Worm (Caenorhabditis elegans) whole organism, young adult: ENCODE measurements around the gene gly-5.

Experiments used
- B0261.1 ChIP-seq: sonication (generic microtip); optimal IDR thresholded peaks from 2 replicates; lab custom pipeline; 2016; ENCODE audit warnings: mild to moderate bottlenecking, missing genetic modification characterization, moderate library complexity, missing compliant biosample characterization
- D2030.7 ChIP-seq: fragments of 200-800 bp; sonication (Bioruptor generic); IDR thresholded peaks from 2 replicates; pipeline ENCODE4 v1.3.6; 2022; ENCODE audit warnings: missing genetic modification reagents, missing genetic modification characterization, missing compliant biosample characterization
- F22D6.2 ChIP-seq: sonication (generic microtip); optimal IDR thresholded peaks from 2 replicates; lab custom pipeline; 2016; ENCODE audit warnings: mild to moderate bottlenecking, missing genetic modification characterization, missing compliant biosample characterization
- F23B12.7 ChIP-seq: sonication (generic microtip); optimal IDR thresholded peaks from 2 replicates; lab custom pipeline; 2017; ENCODE audit warnings: missing genetic modification characterization, mild to moderate bottlenecking, missing compliant biosample characterization, antibody characterized with exemption, moderate library complexity; ENCODE audit not compliant: insufficient read depth
- F57A8.1 ChIP-seq: fragments of 200-800 bp; sonication (Bioruptor generic); optimal IDR thresholded peaks from 2 replicates; lab custom pipeline; 2018; ENCODE audit warnings: mild to moderate bottlenecking, missing genetic modification characterization, moderate library complexity, missing compliant biosample characterization
- K12H6.12 ChIP-seq: fragments of 200-800 bp; sonication (Bioruptor generic); optimal IDR thresholded peaks from 2 replicates; lab custom pipeline; 2018; ENCODE audit warnings: mild to moderate bottlenecking, missing genetic modification characterization, missing compliant biosample characterization
- Y95B8A.8 ChIP-seq: fragments of 200-800 bp; sonication (Bioruptor generic); IDR thresholded peaks from 2 replicates; pipeline ENCODE4 v1.3.6; 2022; ENCODE audit warnings: missing genetic modification reagents, missing genetic modification characterization, missing compliant biosample characterization
- aptf-2 ChIP-seq: fragments of 200-800 bp; sonication (Bioruptor generic); conservative IDR thresholded peaks from 2 replicates; pipeline ENCODE4 v1.3.6; 2022; ENCODE audit warnings: missing genetic modification reagents, missing genetic modification characterization, missing compliant biosample characterization
- aptf-3 ChIP-seq: fragments of 200-800 bp; sonication (Bioruptor generic); IDR thresholded peaks from 2 replicates; pipeline ENCODE4 v1.3.6; 2022; ENCODE audit warnings: missing genetic modification characterization, missing compliant biosample characterization
- athp-1 ChIP-seq: sonication (generic microtip); optimal IDR thresholded peaks from 2 replicates; lab custom pipeline; 2017; ENCODE audit warnings: mild to moderate bottlenecking, missing genetic modification characterization, missing compliant biosample characterization
- attf-3 ChIP-seq: fragments of 200-800 bp; sonication (Bioruptor generic); conservative IDR thresholded peaks from 2 replicates; pipeline ENCODE4 v1.3.6; 2022; ENCODE audit warnings: missing genetic modification reagents, missing genetic modification characterization, missing compliant biosample characterization
- bed-2 ChIP-seq: fragments of 200-800 bp; sonication (Bioruptor generic); IDR thresholded peaks from 2 replicates; pipeline ENCODE4 v1.3.6; 2022; ENCODE audit warnings: missing genetic modification reagents, missing genetic modification characterization, missing compliant biosample characterization
- cebp-1 ChIP-seq, 2 experiments: fragments of 200-800 bp in 1 of 2; sonication (Bioruptor generic) in 1 of 2; sonication (generic microtip) in 1 of 2; IDR thresholded peaks in 1 of 2; optimal IDR thresholded peaks in 1 of 2; 2 replicates each; pipeline versions ENCODE4 v1.3.6 to Lab custom; 2017 to 2022; ENCODE audit warnings: missing compliant biosample characterization in 2 of 2, missing genetic modification characterization in 2 of 2, mild to moderate bottlenecking in 1 of 2, missing genetic modification reagents in 1 of 2, moderate library complexity in 1 of 2
- cebp-2 ChIP-seq: fragments of 200-800 bp; sonication (Bioruptor generic); IDR thresholded peaks from 2 replicates; pipeline ENCODE4 v1.3.6; 2022; ENCODE audit warnings: missing genetic modification characterization, missing compliant biosample characterization
- ceh-100 ChIP-seq: fragments of 200-800 bp; sonication (Bioruptor generic); IDR thresholded peaks from 2 replicates; pipeline ENCODE4 v1.3.6; 2022; ENCODE audit warnings: missing genetic modification reagents, missing genetic modification characterization, missing compliant biosample characterization
- ceh-91 ChIP-seq: fragments of 200-800 bp; sonication (Bioruptor generic); IDR thresholded peaks from 2 replicates; pipeline ENCODE4 v1.3.6; 2022; ENCODE audit warnings: missing genetic modification reagents, missing genetic modification characterization, missing compliant biosample characterization
- die-1 ChIP-seq: sonication (generic microtip); optimal IDR thresholded peaks from 2 replicates; lab custom pipeline; 2016; ENCODE audit warnings: missing genotype, mild to moderate bottlenecking, missing genetic modification characterization, missing compliant biosample characterization
- dpl-1 ChIP-seq: fragments of 150-350 bp; optimal IDR thresholded peaks from 2 replicates; lab custom pipeline; 2014; ENCODE audit warnings: missing biosample characterization, missing genetic modification reagents, missing genetic modification characterization
- egl-44 ChIP-seq: fragments of 200-800 bp; sonication (Bioruptor generic); IDR thresholded peaks from 2 replicates; pipeline ENCODE4 v1.3.6; 2022; ENCODE audit warnings: missing genetic modification reagents, missing genetic modification characterization, missing compliant biosample characterization
- egrh-3 ChIP-seq: fragments of 200-800 bp; sonication (Bioruptor generic); IDR thresholded peaks from 2 replicates; pipeline ENCODE4 v1.3.6; 2022; ENCODE audit warnings: missing genetic modification reagents, missing genetic modification characterization, missing compliant biosample characterization
- him-1 ChIP-seq: sonication (generic microtip); optimal IDR thresholded peaks from 2 replicates; lab custom pipeline; 2016; ENCODE audit warnings: missing genotype, missing genetic modification reagents, missing genetic modification characterization, missing compliant biosample characterization
- hlh-12 ChIP-seq: sonication (generic microtip); optimal IDR thresholded peaks from 2 replicates; lab custom pipeline; 2016; ENCODE audit warnings: missing genetic modification characterization, missing compliant biosample characterization
- hmg-1.2 ChIP-seq: fragments of 200-800 bp; sonication (Bioruptor generic); IDR thresholded peaks from 2 replicates; pipeline ENCODE4 v1.3.6; 2022; ENCODE audit warnings: missing genetic modification reagents, missing genetic modification characterization, missing compliant biosample characterization
- hrde-1 ChIP-seq: sonication (generic microtip); optimal IDR thresholded peaks from 2 replicates; lab custom pipeline; 2016; ENCODE audit warnings: missing genetic modification characterization, mild to moderate bottlenecking, missing compliant biosample characterization, moderate library complexity, missing genotype, missing genetic modification reagents, borderline replicate concordance
- hsf-1 ChIP-seq: fragments of 200-800 bp; sonication (Bioruptor generic); IDR thresholded peaks from 2 replicates; pipeline ENCODE4 v1.3.6; 2022; ENCODE audit warnings: missing genetic modification reagents, missing genetic modification characterization, missing compliant biosample characterization
- lin-35 ChIP-seq, 3 experiments: fragments of 150-350 bp in 2 of 3; sonication (generic microtip) in 1 of 3; optimal IDR thresholded peaks; 2 replicates each; lab custom pipeline; 2014 to 2018; ENCODE audit warnings: missing biosample characterization in 3 of 3, missing genetic modification characterization in 3 of 3, missing genetic modification reagents in 3 of 3
- madf-8 ChIP-seq: fragments of 200-800 bp; sonication (Bioruptor generic); conservative IDR thresholded peaks from 2 replicates; pipeline ENCODE4 v1.3.6; 2022; ENCODE audit warnings: missing genetic modification reagents, missing genetic modification characterization, missing compliant biosample characterization
- mel-28 ChIP-seq: sonication (generic microtip); optimal IDR thresholded peaks from 2 replicates; lab custom pipeline; 2016; ENCODE audit warnings: borderline replicate concordance, mild to moderate bottlenecking, missing genetic modification characterization, missing compliant biosample characterization
- nhr-179 ChIP-seq: sonication (generic microtip); optimal IDR thresholded peaks from 2 replicates; lab custom pipeline; 2016; ENCODE audit warnings: mild to moderate bottlenecking, missing genetic modification characterization, missing compliant biosample characterization
- nhr-80 ChIP-seq: sonication (generic microtip); optimal IDR thresholded peaks from 2 replicates; lab custom pipeline; 2016; ENCODE audit warnings: missing genetic modification characterization, missing compliant biosample characterization
- rec-8 ChIP-seq, 2 experiments: sonication (generic microtip); optimal IDR thresholded peaks; 2 replicates each; lab custom pipeline; 2016; ENCODE audit warnings: mild to moderate bottlenecking in 2 of 2, missing genetic modification characterization in 2 of 2, missing genetic modification reagents in 2 of 2, missing genotype in 2 of 2, missing biosample characterization in 1 of 2, missing compliant biosample characterization in 1 of 2, moderate library complexity in 1 of 2
- repo-1 ChIP-seq: sonication (generic microtip); optimal IDR thresholded peaks from 2 replicates; lab custom pipeline; 2017; ENCODE audit warnings: mild to moderate bottlenecking, missing genetic modification characterization, missing compliant biosample characterization
- sea-2 ChIP-seq: fragments of 200-800 bp; sonication (Bioruptor generic); IDR thresholded peaks from 2 replicates; pipeline ENCODE4 v1.3.6; 2022; ENCODE audit warnings: missing genetic modification characterization, missing compliant biosample characterization
- snpc-3.4 ChIP-seq: sonication (generic microtip); optimal IDR thresholded peaks from 2 replicates; lab custom pipeline; 2017; ENCODE audit warnings: missing genetic modification characterization, mild to moderate bottlenecking, missing compliant biosample characterization, antibody characterized with exemption, moderate library complexity, missing genotype, missing genetic modification reagents
- tlf-1 ChIP-seq: fragments of 200-800 bp; sonication (Bioruptor generic); optimal IDR thresholded peaks from 2 replicates; lab custom pipeline; 2018; ENCODE audit warnings: mild to moderate bottlenecking, missing genetic modification characterization, missing compliant biosample characterization
- unc-62 ChIP-seq: fragments of 150-350 bp; optimal IDR thresholded peaks from 2 replicates; lab custom pipeline; 2014; ENCODE audit warnings: missing biosample characterization, missing genetic modification reagents, missing genetic modification characterization
- zfh-2 ChIP-seq: fragments of 200-800 bp; sonication (Bioruptor generic); conservative IDR thresholded peaks from 2 replicates; pipeline ENCODE4 v1.3.6; 2022; ENCODE audit warnings: missing genetic modification reagents, missing genetic modification characterization, missing compliant biosample characterization
- ztf-22 ChIP-seq: fragments of 200-800 bp; sonication (Bioruptor generic); optimal IDR thresholded peaks from 2 replicates; lab custom pipeline; 2018; ENCODE audit warnings: mild to moderate bottlenecking, missing genetic modification characterization, moderate library complexity, missing compliant biosample characterization
- ztf-28 ChIP-seq: fragments of 200-800 bp; sonication (Bioruptor generic); IDR thresholded peaks from 2 replicates; pipeline ENCODE4 v1.3.6; 2022; ENCODE audit warnings: missing genetic modification reagents, missing genetic modification characterization, missing compliant biosample characterization

The gly-5 gene

ce11 chrIII:13187773-13188172, 583 bp downstream of the gly-5 start (continued):
- no peak for TF ChIP-seq ceh-100
- TF ChIP-seq repo-1: no peak
- 0 out of 2 replicates have a peak, but pooled peaks have one; percentile 59 for TF ChIP-seq sea-2 (GFP tag; lab: Robert Waterston, UW)

ce11 chrIII:13201079-13201478, 13.9 kb downstream of the gly-5 start:
- TF ChIP-seq ztf-22 (GFP tag; lab: Kevin White, UChicago) (no peak), rec-8 (tag; optimal IDR thresholded peaks at IDR 0.05; lab: Kevin White, UChicago) (no peak), K12H6.12 (tag; lab: Kevin White, UChicago) (no peak), hrde-1 (no peak), him-1 (tag; lab: Kevin White, UChicago) (no peak), unc-62 (GFP tag; lab: Kevin White, UChicago) (no peak), hmg-1.2 (GFP tag; lab: Robert Waterston, UW) (no peak), D2030.7 (GFP tag; lab: Robert Waterston, UW) (no peak), madf-8 (GFP tag; lab: Robert Waterston, UW) (no peak), F23B12.7 (tag; lab: Kevin White, UChicago) (no peak), die-1 (tag; lab: Kevin White, UChicago) (no peak), hsf-1 (GFP tag; lab: Robert Waterston, UW) (no peak), nhr-80 (tag; lab: Kevin White, UChicago) (no peak), attf-3 (GFP tag; lab: Robert Waterston, UW) (no peak), zfh-2 (no peak), dpl-1 (no peak), Y95B8A.8 (GFP tag; lab: Robert Waterston, UW) (no peak), egrh-3 (GFP tag; lab: Robert Waterston, UW) (no peak), ztf-28 (GFP tag; lab: Robert Waterston, UW) (no peak)

- TF ChIP-seq snpc-3.4 (tag; lab: Kevin White, UChicago): no peak
- TF ChIP-seq lin-35 (GFP tag; optimal IDR thresholded peaks at IDR 0.05; lab: Kevin White, UChicago): no peak
- no peak for TF ChIP-seq F57A8.1 (GFP tag; lab: Kevin White, UChicago)
- no peak for TF ChIP-seq cebp-1 (GFP tag; IDR thresholded peaks at IDR 0.05; lab: Robert Waterston, UW)
- TF ChIP-seq cebp-1 (tag; optimal IDR thresholded peaks at IDR 0.05; lab: Kevin White, UChicago): no peak
- no peak for TF ChIP-seq athp-1 (tag; lab: Kevin White, UChicago)
- no peak for TF ChIP-seq aptf-3
- TF ChIP-seq hlh-12: no peak
- no peak for TF ChIP-seq tlf-1
- TF ChIP-seq F22D6.2: no peak
- TF ChIP-seq B0261.1 (tag; lab: Kevin White, UChicago): no peak
- no peak for TF ChIP-seq egl-44 (GFP tag; lab: Robert Waterston, UW)
- TF ChIP-seq aptf-2 (GFP tag; lab: Robert Waterston, UW): no peak
- TF ChIP-seq ceh-91 (GFP tag; lab: Robert Waterston, UW): no peak
- no peak for TF ChIP-seq mel-28 (tag; lab: Kevin White, UChicago)
- TF ChIP-seq bed-2 (GFP tag; lab: Robert Waterston, UW): no peak
- no peak for TF ChIP-seq cebp-2 (GFP tag; lab: Robert Waterston, UW)
- TF ChIP-seq nhr-179: no peak
- TF ChIP-seq, all 124 proteins: peak for 0
Observed at ce11 chrIII:13201901-13202300, 14.7 kb downstream of the gly-5 start.
